Worm (Caenorhabditis elegans) whole organism, L3 larva: ENCODE measurements around the gene asp-2.

ENCODE experiments used
- ZK546.5 ChIP-seq: sonication (generic microtip); optimal IDR thresholded peaks from 2 replicates; lab custom pipeline; 2017; ENCODE audit warnings: missing biosample characterization, missing genetic modification characterization
- egl-5 ChIP-seq: fragments of 150-350 bp; optimal IDR thresholded peaks from 2 replicates; lab custom pipeline; 2017; ENCODE audit warnings: missing biosample characterization, missing genetic modification reagents, missing genetic modification characterization, inconsistent platforms
- nhr-237 ChIP-seq: fragments of 150-350 bp; optimal IDR thresholded peaks from 2 replicates; lab custom pipeline; 2014; ENCODE audit warnings: missing biosample characterization, missing genetic modification characterization

ce11 chrV:9154772-9155171 is 48.1 kb upstream of the asp-2 start, which contains the start of gene B0222.5:
- no peak for TF ChIP-seq ZK546.5 (tag; lab: Kevin White, UChicago)
- no peak for TF ChIP-seq egl-5 (tag; lab: Kevin White, UChicago)
- no peak for TF ChIP-seq nhr-237 (tag; lab: Kevin White, UChicago)
